Worm (Caenorhabditis elegans) whole organism, early embryonic: ENCODE data around the gene T14B4.9.

Source experiments
- F13C5.2 ChIP-seq: sonication (generic microtip); optimal IDR thresholded peaks from 2 replicates; lab custom pipeline; 2017; ENCODE audit warnings: mild to moderate bottlenecking, missing genetic modification characterization, inconsistent platforms, missing compliant biosample characterization
- ama-1 ChIP-seq: fragments of 150-350 bp; optimal IDR thresholded peaks from 2 replicates; lab custom pipeline; 2014
- ceh-13 ChIP-seq: fragments of 200-800 bp; sonication (Bioruptor generic); optimal IDR thresholded peaks from 2 replicates; lab custom pipeline; 2018; ENCODE audit warnings: mild to moderate bottlenecking, missing genetic modification characterization, missing compliant biosample characterization
- pes-1 ChIP-seq: fragments of 200-800 bp; sonication (Bioruptor generic); IDR thresholded peaks from 2 replicates; pipeline ENCODE4 v1.3.6; 2022; ENCODE audit warnings: missing genetic modification reagents, missing genetic modification characterization, missing compliant biosample characterization
- scrt-1 ChIP-seq: fragments of 200-800 bp; sonication (Bioruptor generic); IDR thresholded peaks from 2 replicates; pipeline ENCODE4 v1.3.6; 2022; ENCODE audit warnings: missing genetic modification characterization, missing compliant biosample characterization

DNA sequence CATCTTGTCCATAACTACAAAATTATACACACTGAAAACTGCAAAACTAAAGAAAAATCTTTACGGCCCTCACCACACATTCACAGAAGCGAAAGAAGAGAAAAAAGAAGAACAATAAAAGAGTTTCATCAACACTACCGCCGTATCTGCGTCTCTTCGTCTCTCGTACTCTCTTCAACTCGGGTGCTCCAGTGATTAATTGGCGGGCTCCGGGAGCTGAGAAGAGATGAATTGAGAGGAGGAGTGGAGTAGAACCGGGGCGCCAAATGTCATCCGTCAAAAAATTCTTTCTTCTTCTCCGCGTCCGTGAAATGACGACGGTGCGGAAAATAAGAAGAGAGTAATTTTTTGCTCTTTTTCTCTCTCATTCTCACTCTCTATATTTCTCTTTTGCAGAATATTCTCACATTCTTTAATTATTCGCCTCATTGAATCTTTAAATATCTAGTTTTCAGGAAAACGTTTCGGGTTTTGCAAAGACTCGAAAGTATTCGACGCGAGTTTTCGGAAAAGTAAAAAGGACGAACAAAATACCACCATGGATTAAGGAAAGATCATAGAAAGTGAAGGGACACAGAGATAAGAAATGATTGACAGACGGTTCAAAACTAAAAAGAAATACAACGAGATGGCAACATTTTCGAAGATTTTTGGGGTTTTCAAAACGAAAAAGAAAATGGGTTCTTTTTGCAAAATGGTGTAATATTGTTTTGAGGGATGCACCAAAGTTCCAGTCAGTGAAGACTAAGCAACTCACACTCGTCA lies 25.9 kb downstream of the T14B4.9 start:
- TF ChIP-seq ama-1 (lab: Kevin White, UChicago) (no peak), ceh-13 (GFP tag; lab: Kevin White, UChicago) (no peak), pes-1 (GFP tag; lab: Robert Waterston, UW) (no peak), scrt-1 (GFP tag; lab: Robert Waterston, UW) (no peak), F13C5.2 (tag; lab: Kevin White, UChicago) (no peak)
